Worm (Caenorhabditis elegans) whole organism, midembryonic: ENCODE measurements around the gene F53C11.4.

Experiments used
- T22C8.4 ChIP-seq: fragments of 200-800 bp; sonication (Bioruptor generic); IDR thresholded peaks from 2 replicates; pipeline ENCODE4 v1.3.6; 2022; ENCODE audit warnings: missing genetic modification characterization, missing compliant biosample characterization
- flt-1 ChIP-seq: fragments of 200-800 bp; sonication (Bioruptor generic); IDR thresholded peaks from 2 replicates; pipeline ENCODE4 v1.3.6; 2022; ENCODE audit warnings: missing genetic modification characterization, missing compliant biosample characterization
- klf-2 ChIP-seq: fragments of 200-800 bp; sonication (Bioruptor generic); conservative IDR thresholded peaks from 2 replicates; pipeline ENCODE4 v1.3.6; 2022; ENCODE audit warnings: missing genetic modification reagents, missing genetic modification characterization, missing compliant biosample characterization
- med-1 ChIP-seq: sonication (generic microtip); optimal IDR thresholded peaks from 2 replicates; lab custom pipeline; 2017; ENCODE audit warnings: missing genetic modification characterization, mild to moderate bottlenecking, missing compliant biosample characterization, antibody characterized with exemption, missing genetic modification reagents; ENCODE audit not compliant: insufficient read depth
- ref-1 ChIP-seq: fragments of 200-800 bp; sonication (Bioruptor generic); conservative IDR thresholded peaks from 2 replicates; pipeline ENCODE4 v1.3.6; 2022; ENCODE audit warnings: missing genetic modification reagents, missing genetic modification characterization, missing compliant biosample characterization
- tab-1 ChIP-seq: fragments of 200-800 bp; sonication (Bioruptor generic); IDR thresholded peaks from 2 replicates; pipeline ENCODE4 v1.3.6; 2022; ENCODE audit warnings: missing genetic modification characterization, missing compliant biosample characterization
- ztf-23 ChIP-seq: fragments of 200-800 bp; sonication (Bioruptor generic); IDR thresholded peaks from 2 replicates; pipeline ENCODE4 v1.3.6; 2022; ENCODE audit warnings: missing genetic modification reagents, missing genetic modification characterization, missing compliant biosample characterization
- ztf-29 ChIP-seq: fragments of 200-800 bp; sonication (Bioruptor generic); IDR thresholded peaks from 2 replicates; pipeline ENCODE4 v1.3.6; 2022; ENCODE audit warnings: missing genetic modification reagents, missing genetic modification characterization, missing compliant biosample characterization

- TF ChIP-seq klf-2 (GFP tag; lab: Robert Waterston, UW) = no peak
- TF ChIP-seq flt-1 (GFP tag; lab: Robert Waterston, UW) = peak; percentile 73
- TF ChIP-seq T22C8.4 (GFP tag; lab: Robert Waterston, UW) = peak; percentile 55; the same call in 1 of the 2 replicates
- no peak for TF ChIP-seq ref-1
- no peak for TF ChIP-seq tab-1 (GFP tag; lab: Robert Waterston, UW)
- TF ChIP-seq ztf-29 (GFP tag; lab: Robert Waterston, UW) = no peak; the same call in 1 of the 2 replicates
- TF ChIP-seq ztf-23 (GFP tag; lab: Robert Waterston, UW) = 0 out of 2 replicates have a peak, but pooled peaks have one; percentile 26
- no peak for TF ChIP-seq med-1
Measured at ce11 chrV:13789362-13789761, 2.2 kb upstream of the F53C11.4 start.
